Fruit fly (Drosophila melanogaster) Kc167 (cell line): Measurements from ENCODE around the gene CG11983.

Experiments used
- Myc ChIP-seq: fragments of >200 bp; optimal IDR thresholded peaks from 2 replicates; lab custom pipeline; 2017; ENCODE audit warnings: missing external identifiers
- Sin3A ChIP-seq: fragments of >200 bp; optimal IDR thresholded peaks from 2 replicates; lab custom pipeline; 2018; ENCODE audit warnings: missing external identifiers
- h ChIP-seq: fragments of >200 bp; optimal IDR thresholded peaks from 3 replicates; lab custom pipeline; 2018; ENCODE audit warnings: missing external identifiers
- insv ChIP-seq: fragments of >200 bp; optimal IDR thresholded peaks from 3 replicates; lab custom pipeline; 2018; ENCODE audit warnings: missing external identifiers
- psq ChIP-seq: fragments of >200 bp; optimal IDR thresholded peaks from 2 replicates; lab custom pipeline; 2017; ENCODE audit warnings: missing external identifiers
- ttk ChIP-seq: sonication (Bioruptor generic); optimal IDR thresholded peaks from 2 replicates; lab custom pipeline; 2017; ENCODE audit warnings: missing external identifiers

- TF ChIP-seq ttk (lab: Kevin White, UChicago): no peak
- TF ChIP-seq h (lab: Kevin White, UChicago): no peak
- TF ChIP-seq psq (lab: Kevin White, UChicago): no peak
- TF ChIP-seq Myc (lab: Kevin White, UChicago): no peak
- TF ChIP-seq insv (lab: Kevin White, UChicago): no peak
- no peak for TF ChIP-seq Sin3A (lab: Kevin White, UChicago)
These were observed 37.6 kb downstream of the CG11983 start for dm6 chr3R:9045733-9046132.
